Worm (Caenorhabditis elegans) whole organism, young adult: ENCODE measurements around the gene T21B4.15.

Experiments used
- B0261.1 ChIP-seq: sonication (generic microtip); optimal IDR thresholded peaks from 2 replicates; lab custom pipeline; 2016; ENCODE audit warnings: mild to moderate bottlenecking, missing genetic modification characterization, moderate library complexity, missing compliant biosample characterization
- C06A6.2 ChIP-seq: fragments of 200-800 bp; sonication (Bioruptor generic); conservative IDR thresholded peaks from 2 replicates; pipeline ENCODE4 v1.3.6; 2022; ENCODE audit warnings: missing genetic modification characterization, missing compliant biosample characterization
- F49E8.2 ChIP-seq: sonication (generic microtip); optimal IDR thresholded peaks from 3 replicates; lab custom pipeline; 2017; ENCODE audit warnings: missing genetic modification characterization, mild to moderate bottlenecking, missing compliant biosample characterization, antibody characterized with exemption, moderate library complexity; ENCODE audit not compliant: insufficient read depth
- F52B5.7 ChIP-seq: sonication (generic microtip); optimal IDR thresholded peaks from 2 replicates; lab custom pipeline; 2016; ENCODE audit warnings: mild to moderate bottlenecking, missing genetic modification characterization, missing compliant biosample characterization
- K12H6.12 ChIP-seq: fragments of 200-800 bp; sonication (Bioruptor generic); optimal IDR thresholded peaks from 2 replicates; lab custom pipeline; 2018; ENCODE audit warnings: mild to moderate bottlenecking, missing genetic modification characterization, missing compliant biosample characterization
- Y79H2A.3 ChIP-seq: fragments of 200-800 bp; sonication (Bioruptor generic); conservative IDR thresholded peaks from 2 replicates; pipeline ENCODE4 v1.3.6; 2022; ENCODE audit warnings: missing genetic modification reagents, missing genetic modification characterization, missing compliant biosample characterization
- ama-1 ChIP-seq, 3 experiments: fragments of 150-350 bp in 1 of 3; sonication (generic microtip) in 2 of 3; optimal IDR thresholded peaks; 2 replicates each; lab custom pipeline; 2014 to 2018; ENCODE audit warnings: missing biosample characterization in 2 of 3, missing genetic modification characterization in 2 of 3, missing genetic modification reagents in 2 of 3
- ceh-79 ChIP-seq: sonication (generic microtip); optimal IDR thresholded peaks from 2 replicates; lab custom pipeline; 2017; ENCODE audit warnings: mild to moderate bottlenecking, missing genetic modification characterization, missing compliant biosample characterization
- lin-35 ChIP-seq, 3 experiments: fragments of 150-350 bp in 2 of 3; sonication (generic microtip) in 1 of 3; optimal IDR thresholded peaks; 2 replicates each; lab custom pipeline; 2014 to 2018; ENCODE audit warnings: missing biosample characterization in 3 of 3, missing genetic modification characterization in 3 of 3, missing genetic modification reagents in 3 of 3
- tbx-9 ChIP-seq: sonication (generic microtip); optimal IDR thresholded peaks from 2 replicates; lab custom pipeline; 2016; ENCODE audit warnings: borderline replicate concordance, missing genetic modification characterization, inconsistent platforms, missing compliant biosample characterization
- unc-62 ChIP-seq: fragments of 150-350 bp; optimal IDR thresholded peaks from 2 replicates; lab custom pipeline; 2014; ENCODE audit warnings: missing biosample characterization, missing genetic modification reagents, missing genetic modification characterization

ce11 chrII:12480811-12481210, 9.2 kb upstream of the T21B4.15 start, which contains the start of gene arrd-9:
- no peak for TF ChIP-seq F49E8.2 (tag; lab: Kevin White, UChicago)
- no peak for TF ChIP-seq Y79H2A.3 (GFP tag; lab: Robert Waterston, UW)
- TF ChIP-seq C06A6.2 (GFP tag; lab: Robert Waterston, UW): no peak
- TF ChIP-seq lin-35 (GFP tag; optimal IDR thresholded peaks at IDR 0.05; lab: Kevin White, UChicago): no peak
- TF ChIP-seq ama-1 (optimal IDR thresholded peaks at IDR 0.05; lab: Kevin White, UChicago): no peak
- TF ChIP-seq ama-1 (GFP tag; optimal IDR thresholded peaks at IDR 0.05; lab: Kevin White, UChicago): no peak
- TF ChIP-seq ceh-79 (tag; lab: Kevin White, UChicago): no peak
- no peak for TF ChIP-seq K12H6.12 (tag; lab: Kevin White, UChicago)
- no peak for TF ChIP-seq B0261.1 (tag; lab: Kevin White, UChicago)
- no peak for TF ChIP-seq F52B5.7
- TF ChIP-seq tbx-9: no peak
- no peak for TF ChIP-seq unc-62 (GFP tag; lab: Kevin White, UChicago)
